Worm (Caenorhabditis elegans) whole organism, late embryonic: ENCODE data around the gene F53C3.4.

Experiments
- C08G9.2 ChIP-seq: sonication (generic microtip); optimal IDR thresholded peaks from 2 replicates; lab custom pipeline; 2016; ENCODE audit warnings: mild to moderate bottlenecking, missing genetic modification characterization, moderate library complexity, missing compliant biosample characterization
- ceh-14 ChIP-seq: sonication (generic microtip); optimal IDR thresholded peaks from 2 replicates; lab custom pipeline; 2016; ENCODE audit warnings: missing genotype, missing genetic modification characterization, missing compliant biosample characterization
- ceh-19 ChIP-seq: fragments of 200-800 bp; sonication (Bioruptor generic); optimal IDR thresholded peaks from 2 replicates; lab custom pipeline; 2018; ENCODE audit warnings: mild to moderate bottlenecking, missing genetic modification characterization, missing compliant biosample characterization
- ceh-6 ChIP-seq: fragments of 200-800 bp; sonication (Bioruptor generic); optimal IDR thresholded peaks from 2 replicates; lab custom pipeline; 2018; ENCODE audit warnings: mild to moderate bottlenecking, missing genetic modification characterization, missing compliant biosample characterization
- ceh-9 ChIP-seq: sonication (generic microtip); optimal IDR thresholded peaks from 2 replicates; lab custom pipeline; 2016; ENCODE audit warnings: mild to moderate bottlenecking, missing genetic modification characterization, inconsistent platforms, missing compliant biosample characterization
- fkh-10 ChIP-seq: fragments of 150-350 bp; optimal IDR thresholded peaks from 2 replicates; lab custom pipeline; 2014; ENCODE audit warnings: missing biosample characterization, missing genetic modification reagents, missing genetic modification characterization
- lim-6 ChIP-seq: sonication (generic microtip); optimal IDR thresholded peaks from 2 replicates; lab custom pipeline; 2016; ENCODE audit warnings: missing genetic modification characterization, missing compliant biosample characterization
- nhr-11 ChIP-seq: fragments of 150-350 bp; optimal IDR thresholded peaks from 2 replicates; lab custom pipeline; 2014; ENCODE audit warnings: missing biosample characterization, missing genetic modification characterization
- pax-1 ChIP-seq: fragments of 150-350 bp; optimal IDR thresholded peaks from 2 replicates; lab custom pipeline; 2014; ENCODE audit warnings: missing biosample characterization, missing genetic modification characterization
- unc-55 ChIP-seq: sonication (generic microtip); optimal IDR thresholded peaks from 2 replicates; lab custom pipeline; 2017; ENCODE audit warnings: missing biosample characterization, missing genetic modification reagents, missing genetic modification characterization
- unc-86 ChIP-seq: sonication (generic microtip); optimal IDR thresholded peaks from 2 replicates; lab custom pipeline; 2016; ENCODE audit warnings: missing genetic modification characterization, missing compliant biosample characterization
- ztf-16 ChIP-seq: sonication (generic microtip); optimal IDR thresholded peaks from 2 replicates; lab custom pipeline; 2017; ENCODE audit warnings: missing genetic modification characterization, missing compliant biosample characterization

- no peak for TF ChIP-seq C08G9.2 (tag; lab: Kevin White, UChicago)
- no peak for TF ChIP-seq lim-6
- TF ChIP-seq nhr-11 (tag; lab: Kevin White, UChicago) = no peak
- TF ChIP-seq ceh-19 = no peak
- TF ChIP-seq ceh-14 = no peak
- no peak for TF ChIP-seq fkh-10 (GFP tag; lab: Kevin White, UChicago)
- no peak for TF ChIP-seq ceh-9 (tag; lab: Kevin White, UChicago)
- no peak for TF ChIP-seq ztf-16 (tag; lab: Kevin White, UChicago)
- no peak for TF ChIP-seq unc-55 (GFP tag; lab: Kevin White, UChicago)
- TF ChIP-seq ceh-6 (GFP tag; lab: Kevin White, UChicago) = no peak
- no peak for TF ChIP-seq pax-1 (tag; lab: Kevin White, UChicago)
- TF ChIP-seq unc-86 (tag; lab: Kevin White, UChicago) = no peak
Measured at ce11 chrII:3950077-3950476, 48.9 kb downstream of the F53C3.4 start, which contains the start of gene sea-2.
